Worm (Caenorhabditis elegans) whole organism, dauer: ENCODE measurements around the gene sfxn-5.

Experiments used
- unc-62 ChIP-seq: sonication (generic microtip); optimal IDR thresholded peaks from 2 replicates; lab custom pipeline; 2017; ENCODE audit warnings: missing biosample characterization, missing genetic modification reagents, missing genetic modification characterization

The sfxn-5 gene

ce11 chrII:8104998-8105397 is at the start of gene sfxn-5:
Gene sfxn-5, minus strand, starts transcription at chrII:8105052.
- no peak for TF ChIP-seq unc-62 (GFP tag; lab: Kevin White, UChicago)

- no peak for TF ChIP-seq unc-62 (GFP tag; lab: Kevin White, UChicago)
These were observed 48.0 kb upstream of the sfxn-5 start for ce11 chrII:8152711-8153325.

ce11 chrII:8149930-8150329 is 45.1 kb upstream of the sfxn-5 start, which contains the start of gene F10B5.3:
Gene F10B5.3, minus strand, starts transcription at chrII:8150030.
- no peak for TF ChIP-seq unc-62 (GFP tag; lab: Kevin White, UChicago)

- no peak for TF ChIP-seq unc-62 (GFP tag; lab: Kevin White, UChicago)
These were observed 39.7 kb upstream of the sfxn-5 start, which contains the start of gene F10B5.2 for ce11 chrII:8144543-8144942. Gene F10B5.2, plus strand, starts transcription at chrII:8144762.

ce11 chrII:8143278-8143931 is 38.6 kb upstream of the sfxn-5 start, which contains the start of the genes ints-11 and rpl-10:
Gene ints-11, minus strand, starts transcription at chrII:8143478.
Gene rpl-10, plus strand, starts transcription at chrII:8143881.
- no peak for TF ChIP-seq unc-62 (GFP tag; lab: Kevin White, UChicago)

- TF ChIP-seq unc-62 (GFP tag; lab: Kevin White, UChicago), result no peak
These were observed 36.3 kb upstream of the sfxn-5 start for ce11 chrII:8141135-8141534.

ce11 chrII:8138015-8138546 is 33.2 kb upstream of the sfxn-5 start, which contains the start of gene cdc-48.2:
Gene cdc-48.2, plus strand, starts transcription at chrII:8138496.
- TF ChIP-seq unc-62 (GFP tag; lab: Kevin White, UChicago), result no peak

- TF ChIP-seq unc-62 (GFP tag; lab: Kevin White, UChicago), result no peak
These were observed 32.5 kb upstream of the sfxn-5 start for ce11 chrII:8137379-8137778.

- TF ChIP-seq unc-62 (GFP tag; lab: Kevin White, UChicago), result no peak
These were observed 32.0 kb upstream of the sfxn-5 start, which contains the start of gene ctns-1 for ce11 chrII:8136818-8137217. Gene ctns-1, minus strand, starts transcription at chrII:8136918.

- TF ChIP-seq unc-62 (GFP tag; lab: Kevin White, UChicago), result no peak
These were observed 31.1 kb upstream of the sfxn-5 start for ce11 chrII:8135953-8136352.

ce11 chrII:8131413-8131966 is 26.6 kb upstream of the sfxn-5 start:
- TF ChIP-seq unc-62 (GFP tag; lab: Kevin White, UChicago), result no peak

ce11 chrII:8130792-8131191 is 25.9 kb upstream of the sfxn-5 start:
- no peak for TF ChIP-seq unc-62 (GFP tag; lab: Kevin White, UChicago)

ce11 chrII:8129495-8130010 is 24.7 kb upstream of the sfxn-5 start, which contains the start of gene ulp-4:
Gene ulp-4, plus strand, starts transcription at chrII:8129960.
- no peak for TF ChIP-seq unc-62 (GFP tag; lab: Kevin White, UChicago)

- no peak for TF ChIP-seq unc-62 (GFP tag; lab: Kevin White, UChicago)
These were observed 24.2 kb upstream of the sfxn-5 start for ce11 chrII:8129040-8129387.

ce11 chrII:8128273-8129039 is 23.6 kb upstream of the sfxn-5 start:
- no peak for TF ChIP-seq unc-62 (GFP tag; lab: Kevin White, UChicago)
